Fruit fly (Drosophila melanogaster) whole organism, embryonic: ENCODE results near the gene Sox102F.

Experiments
- ATbp ChIP-seq: fragments of 200-800 bp; sonication (Bioruptor generic); optimal IDR thresholded peaks from 2 replicates; lab custom pipeline; 2017; ENCODE audit warnings: missing biosample characterization, mild to moderate bottlenecking, missing genetic modification characterization, missing genetic modification reagents
- Ada2b ChIP-seq: fragments of 200-800 bp; sonication (Bioruptor generic); IDR thresholded peaks from 2 replicates; pipeline ENCODE4 v1.3.6; 2022; ENCODE audit warnings: missing biosample characterization, missing genetic modification characterization
- Aef1 ChIP-seq: fragments of 200-800 bp; sonication (Bioruptor generic); IDR thresholded peaks from 3 replicates; pipeline ENCODE4 v1.3.6; 2022; ENCODE audit warnings: missing biosample characterization, missing genetic modification characterization
- Asciz ChIP-seq: fragments of 200-800 bp; sonication (Bioruptor generic); optimal IDR thresholded peaks from 2 replicates; lab custom pipeline; 2017; ENCODE audit warnings: missing biosample characterization, mild to moderate bottlenecking, missing genetic modification characterization, missing genetic modification reagents
- B-H2 ChIP-seq: fragments of 200-800 bp; sonication (Bioruptor generic); optimal IDR thresholded peaks from 2 replicates; lab custom pipeline; 2018; ENCODE audit warnings: missing biosample characterization, mild to moderate bottlenecking, missing genetic modification characterization
- CG10274 ChIP-seq: fragments of 200-800 bp; sonication (Bioruptor generic); optimal IDR thresholded peaks from 3 replicates; lab custom pipeline; 2017; ENCODE audit warnings: missing biosample characterization, mild to moderate bottlenecking, missing genetic modification characterization
- CG11723 ChIP-seq: fragments of 200-800 bp; sonication (Bioruptor generic); optimal IDR thresholded peaks from 2 replicates; lab custom pipeline; 2017; ENCODE audit warnings: missing biosample characterization, mild to moderate bottlenecking, missing genetic modification characterization
- CG12744 ChIP-seq: fragments of 200-800 bp; sonication (Bioruptor generic); optimal IDR thresholded peaks from 2 replicates; lab custom pipeline; 2016; ENCODE audit warnings: missing biosample characterization, missing genetic modification characterization
- CG13296 ChIP-seq: fragments of 200-800 bp; sonication (Bioruptor generic); optimal IDR thresholded peaks from 3 replicates; lab custom pipeline; 2018; ENCODE audit warnings: missing biosample characterization, mild to moderate bottlenecking, missing genetic modification characterization
- CG14667 ChIP-seq: fragments of 200-800 bp; sonication (Bioruptor generic); IDR thresholded peaks from 2 replicates; pipeline ENCODE4 v1.3.6; 2022; ENCODE audit warnings: missing biosample characterization, missing genetic modification characterization
- CG14860 ChIP-seq: fragments of 200-800 bp; sonication (Bioruptor generic); IDR thresholded peaks from 3 replicates; pipeline ENCODE4 v1.3.6; 2022; ENCODE audit warnings: missing biosample characterization, missing genetic modification characterization; ENCODE audit not compliant: partially characterized antibody
- CG15011 ChIP-seq: fragments of 200-800 bp; sonication (Bioruptor generic); optimal IDR thresholded peaks from 3 replicates; lab custom pipeline; 2018; ENCODE audit warnings: missing biosample characterization, mild to moderate bottlenecking, missing genetic modification characterization
- CG16813 ChIP-seq: fragments of 200-800 bp; sonication (Bioruptor generic); IDR thresholded peaks from 3 replicates; pipeline ENCODE4 v1.3.6; 2022; ENCODE audit warnings: missing biosample characterization, missing genetic modification characterization; ENCODE audit not compliant: partially characterized antibody
- CG16863 ChIP-seq: fragments of 200-800 bp; sonication (Bioruptor generic); optimal IDR thresholded peaks from 3 replicates; lab custom pipeline; 2016; ENCODE audit warnings: missing biosample characterization, missing genetic modification characterization
- CG2678 ChIP-seq: fragments of 200-800 bp; sonication (Bioruptor generic); optimal IDR thresholded peaks from 3 replicates; lab custom pipeline; 2019; ENCODE audit warnings: missing biosample characterization, mild to moderate bottlenecking, missing genetic modification characterization, moderate library complexity
- CG30403 ChIP-seq: fragments of 200-800 bp; sonication (Bioruptor generic); optimal IDR thresholded peaks from 3 replicates; lab custom pipeline; 2016; ENCODE audit warnings: missing biosample characterization, missing genetic modification characterization
- CG4617 ChIP-seq: fragments of 200-800 bp; sonication (Bioruptor generic); optimal IDR thresholded peaks from 3 replicates; lab custom pipeline; 2016; ENCODE audit warnings: missing biosample characterization, missing genetic modification characterization, borderline replicate concordance
- CG4707 ChIP-seq: fragments of 200-800 bp; sonication (Bioruptor generic); optimal IDR thresholded peaks from 2 replicates; lab custom pipeline; 2018; ENCODE audit warnings: missing biosample characterization, mild to moderate bottlenecking, missing genetic modification characterization, moderate library complexity
- CG6654 ChIP-seq: fragments of 200-800 bp; sonication (Bioruptor generic); optimal IDR thresholded peaks from 2 replicates; lab custom pipeline; 2017; ENCODE audit warnings: missing biosample characterization, mild to moderate bottlenecking, missing genetic modification characterization
- CG7556 ChIP-seq: fragments of 200-800 bp; sonication (Bioruptor generic); optimal IDR thresholded peaks from 2 replicates; lab custom pipeline; 2017; ENCODE audit warnings: missing biosample characterization, mild to moderate bottlenecking, missing genetic modification characterization
- Deaf1 ChIP-seq: fragments of 200-800 bp; optimal IDR thresholded peaks from 3 replicates; lab custom pipeline; 2019; ENCODE audit warnings: missing biosample characterization, mild to moderate bottlenecking, missing genetic modification characterization, moderate library complexity
- Dll ChIP-seq: fragments of 200-800 bp; sonication (Bioruptor generic); IDR thresholded peaks from 4 replicates; pipeline ENCODE4 v1.3.6; 2022; ENCODE audit warnings: missing biosample characterization, missing genetic modification characterization; ENCODE audit not compliant: partially characterized antibody
- ERR ChIP-seq: fragments of 200-800 bp; sonication (Bioruptor generic); optimal IDR thresholded peaks from 2 replicates; lab custom pipeline; 2016; ENCODE audit warnings: missing biosample characterization, missing genetic modification characterization
- Fer1 ChIP-seq: fragments of 200-800 bp; sonication (Bioruptor generic); optimal IDR thresholded peaks from 2 replicates; lab custom pipeline; 2017; ENCODE audit warnings: missing biosample characterization, mild to moderate bottlenecking, missing genetic modification characterization
- H2.0 ChIP-seq: fragments of 200-800 bp; sonication (Bioruptor generic); IDR thresholded peaks from 2 replicates; pipeline ENCODE4 v1.3.6; 2022; ENCODE audit warnings: missing biosample characterization, missing genetic modification characterization
- HLH4C ChIP-seq: fragments of 200-800 bp; sonication (Bioruptor generic); IDR thresholded peaks from 3 replicates; pipeline ENCODE4 v1.3.6; 2022; ENCODE audit warnings: missing biosample characterization, missing genetic modification characterization; ENCODE audit not compliant: partially characterized antibody
- Hand ChIP-seq: fragments of 200-800 bp; sonication (Bioruptor generic); optimal IDR thresholded peaks from 2 replicates; lab custom pipeline; 2017; ENCODE audit warnings: mild to moderate bottlenecking, missing biosample characterization, missing genetic modification reagents, missing genetic modification characterization
- Sry-δ ChIP-seq: fragments of 200-800 bp; sonication (Bioruptor generic); optimal IDR thresholded peaks from 2 replicates; lab custom pipeline; 2016; ENCODE audit warnings: missing biosample characterization, missing genetic modification characterization
- Trl ChIP-seq, 3 experiments: fragments of >200 bp in 2 of 3; fragments of 200-800 bp in 1 of 3; sonication (Bioruptor generic) in 1 of 3; optimal IDR thresholded peaks; 2 replicates in 1 of 3; 3 replicates in 2 of 3; lab custom pipeline; 2016 to 2017; ENCODE audit warnings: missing biosample characterization in 1 of 3, missing genetic modification characterization in 1 of 3
- Xbp1 ChIP-seq: fragments of 200-800 bp; sonication (Bioruptor generic); optimal IDR thresholded peaks from 3 replicates; lab custom pipeline; 2016; ENCODE audit warnings: missing biosample characterization, mild to moderate bottlenecking, missing genetic modification characterization
- abd-A ChIP-seq: fragments of 200-800 bp; sonication (Bioruptor generic); optimal IDR thresholded peaks from 3 replicates; lab custom pipeline; 2019; ENCODE audit warnings: missing biosample characterization, mild to moderate bottlenecking, missing genetic modification characterization, moderate library complexity
- ara ChIP-seq: fragments of 200-800 bp; sonication (Bioruptor generic); IDR thresholded peaks from 2 replicates; pipeline ENCODE4 v1.3.6; 2022; ENCODE audit warnings: missing biosample characterization, missing genetic modification characterization
- bowl ChIP-seq: fragments of 200-800 bp; sonication (Bioruptor generic); IDR thresholded peaks from 2 replicates; pipeline ENCODE4 v1.3.6; 2022; ENCODE audit warnings: missing biosample characterization, missing genetic modification characterization
- cad ChIP-seq: fragments of >200 bp; optimal IDR thresholded peaks from 2 replicates; lab custom pipeline; 2017; ENCODE audit warnings: missing biosample characterization, missing genetic modification characterization
- chinmo ChIP-seq: fragments of 200-800 bp; sonication (Bioruptor generic); IDR thresholded peaks from 4 replicates; pipeline ENCODE4 v1.3.6; 2022; ENCODE audit warnings: missing biosample characterization, missing genetic modification characterization; ENCODE audit not compliant: partially characterized antibody
- corto ChIP-seq: fragments of 200-800 bp; sonication (Bioruptor generic); optimal IDR thresholded peaks from 2 replicates; lab custom pipeline; 2016; ENCODE audit warnings: missing biosample characterization, mild to moderate bottlenecking, missing genetic modification characterization, moderate library complexity
- esg ChIP-seq: fragments of 200-800 bp; sonication (Bioruptor generic); conservative IDR thresholded peaks from 2 replicates; pipeline ENCODE4 v1.3.6; 2022; ENCODE audit warnings: missing biosample characterization, missing genetic modification characterization
- hbn ChIP-seq: fragments of 200-800 bp; sonication (Bioruptor generic); IDR thresholded peaks from 2 replicates; pipeline ENCODE4 v1.3.6; 2022; ENCODE audit warnings: missing biosample characterization, missing genetic modification characterization; ENCODE audit not compliant: partially characterized antibody
- nom ChIP-seq: fragments of 200-800 bp; sonication (Bioruptor generic); optimal IDR thresholded peaks from 2 replicates; lab custom pipeline; 2017; ENCODE audit warnings: missing biosample characterization, missing genetic modification characterization, mild to moderate bottlenecking, moderate library complexity, missing genetic modification reagents
- pho ChIP-seq: fragments of 200-800 bp; sonication (Bioruptor generic); optimal IDR thresholded peaks from 2 replicates; lab custom pipeline; 2016; ENCODE audit warnings: missing biosample characterization, missing genetic modification characterization
- pnt ChIP-seq: fragments of 200-800 bp; sonication (Bioruptor generic); optimal IDR thresholded peaks from 3 replicates; lab custom pipeline; 2016; ENCODE audit warnings: missing biosample characterization, missing genetic modification characterization
- sens ChIP-seq: fragments of 200-800 bp; sonication (Bioruptor generic); peaks from one replicate; lab custom pipeline; 2016; ENCODE audit warnings: missing biosample characterization, missing genetic modification characterization
- sens-2 ChIP-seq: fragments of 200-800 bp; sonication (Bioruptor generic); IDR thresholded peaks from 2 replicates; pipeline ENCODE4 v1.3.6; 2022; ENCODE audit warnings: missing biosample characterization, missing genetic modification characterization
- sim ChIP-seq: fragments of 200-800 bp; sonication (Bioruptor generic); IDR thresholded peaks from 2 replicates; pipeline ENCODE4 v1.3.6; 2022; ENCODE audit warnings: missing biosample characterization, missing genetic modification characterization
- slp2 ChIP-seq: fragments of 200-800 bp; sonication (Bioruptor generic); optimal IDR thresholded peaks from 2 replicates; lab custom pipeline; 2016; ENCODE audit warnings: missing biosample characterization, missing genetic modification characterization
- sob ChIP-seq: fragments of 200-800 bp; sonication (Bioruptor generic); IDR thresholded peaks from 2 replicates; pipeline ENCODE4 v1.3.6; 2022; ENCODE audit warnings: missing biosample characterization, missing genetic modification characterization
- stwl ChIP-seq: fragments of 200-800 bp; sonication (Bioruptor generic); optimal IDR thresholded peaks from 3 replicates; lab custom pipeline; 2018; ENCODE audit warnings: missing biosample characterization, mild to moderate bottlenecking, missing genetic modification characterization, moderate library complexity
- wek ChIP-seq: fragments of 200-800 bp; sonication (Bioruptor generic); optimal IDR thresholded peaks from 3 replicates; lab custom pipeline; 2018; ENCODE audit warnings: missing biosample characterization, mild to moderate bottlenecking, missing genetic modification characterization, moderate library complexity
- yki ChIP-seq: fragments of >200 bp; optimal IDR thresholded peaks from 3 replicates; lab custom pipeline; 2018
- z ChIP-seq: fragments of 200-800 bp; sonication (Bioruptor generic); IDR thresholded peaks from 3 replicates; pipeline ENCODE4 v1.3.6; 2022; ENCODE audit warnings: missing biosample characterization, missing genetic modification characterization

Gene Sox102F

DNA sequence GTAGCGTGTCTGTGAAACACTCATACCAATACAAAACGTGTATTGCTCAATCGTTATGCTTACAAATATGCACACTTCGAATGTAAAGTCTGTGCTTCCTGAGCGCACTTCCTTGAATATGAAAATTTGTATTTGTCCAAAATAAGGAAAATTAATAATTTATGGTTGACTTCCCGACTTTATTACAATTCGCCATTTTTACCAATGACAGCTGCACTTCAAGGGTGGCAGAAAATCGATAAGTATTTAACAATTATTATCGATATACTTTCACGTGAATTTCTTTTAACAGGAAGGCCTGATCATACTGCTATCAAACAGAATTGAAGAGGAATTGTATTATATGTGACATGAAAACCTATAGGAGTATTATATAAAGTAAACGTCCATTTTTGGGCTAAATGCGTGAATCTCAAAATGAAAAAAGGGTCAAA is 46.8 kb downstream of the Sox102F start (continued):
- TF ChIP-seq CG7556 (no peak), z (no peak), Dll (GFP tag; lab: Robert Waterston, UW) (peak; percentile 37; the same call in 2 of the 4 replicates), CG4617 (GFP tag; lab: Kevin White, UChicago) (peak; percentile 72), pho (GFP tag; lab: Kevin White, UChicago) (no peak), sens-2 (GFP tag; lab: Robert Waterston, UW) (no peak), Hand (no peak), slp2 (no peak), sens (GFP tag; lab: Kevin White, UChicago) (peak; percentile 75), Aef1 (GFP tag; lab: Robert Waterston, UW) (no peak), Fer1 (GFP tag; lab: Kevin White, UChicago) (peak; percentile 45), CG11723 (GFP tag; lab: Kevin White, UChicago) (peak; percentile 84), CG14667 (GFP tag; lab: Robert Waterston, UW) (no peak), CG4707 (GFP tag; lab: Kevin White, UChicago) (no peak), sob (GFP tag; lab: Robert Waterston, UW) (no peak), CG16813 (peak; percentile 53; the same call in 1 of the 3 replicates), CG13296 (peak; percentile 0), corto (GFP tag; lab: Kevin White, UChicago) (no peak), CG12744 (GFP tag; lab: Kevin White, UChicago) (no peak), hbn (GFP tag; lab: Robert Waterston, UW) (no peak), Xbp1 (peak; percentile 14), stwl (tag; lab: Kevin White, UChicago) (peak; percentile 13), ATbp (GFP tag; lab: Kevin White, UChicago) (no peak), CG16863 (GFP tag; lab: Kevin White, UChicago) (no peak), Deaf1 (tag; lab: Kevin White, UChicago) (no peak), abd-A (tag; lab: Kevin White, UChicago) (no peak), pnt (GFP tag; lab: Kevin White, UChicago) (no peak), CG15011 (GFP tag; lab: Kevin White, UChicago) (no peak), wek (no peak), bowl (no peak), B-H2 (GFP tag; lab: Kevin White, UChicago) (peak; percentile 35), chinmo (GFP tag; lab: Robert Waterston, UW) (0 out of 4 replicates have a peak, but pooled peaks have one; percentile 32), sim (no peak), CG30403 (GFP tag; lab: Kevin White, UChicago) (no peak), ERR (no peak), cad (no peak), CG14860 (no peak), esg (GFP tag; lab: Robert Waterston, UW) (no peak), Trl (optimal IDR thresholded peaks at IDR 0.05; lab: Kevin White, UChicago) (no peak), Trl (GFP tag; optimal IDR thresholded peaks at IDR 0.05; lab: Kevin White, UChicago) (no peak), CG2678 (tag; lab: Kevin White, UChicago) (no peak), CG6654 (GFP tag; lab: Kevin White, UChicago) (no peak), Sry-δ (GFP tag; lab: Kevin White, UChicago) (peak; percentile 72), Ada2b (no peak), nom (GFP tag; lab: Kevin White, UChicago) (peak; percentile 4), CG10274 (GFP tag; lab: Kevin White, UChicago) (no peak), yki (no peak), Asciz (GFP tag; lab: Kevin White, UChicago) (no peak), H2.0 (GFP tag; lab: Robert Waterston, UW) (no peak), HLH4C (GFP tag; lab: Robert Waterston, UW) (peak; percentile 47; the same call in 2 of the 3 replicates), ara (GFP tag; lab: Robert Waterston, UW) (no peak)
